Fruit fly (Drosophila melanogaster) whole organism: ENCODE data around the gene Bub1.

Experiments
- CG8478 ChIP-seq: fragments of >200 bp; optimal IDR thresholded peaks from 2 replicates; lab custom pipeline; 2018; ENCODE audit warnings: inconsistent platforms
- Dll ChIP-seq: fragments of >200 bp; optimal IDR thresholded peaks from 2 replicates; lab custom pipeline; 2017
- EcR ChIP-seq, 2 experiments: fragments of >200 bp; optimal IDR thresholded peaks; 2 replicates each; lab custom pipeline; 2017; ENCODE audit warnings: missing biosample characterization in 2 of 2, missing genetic modification characterization in 2 of 2, missing genetic modification reagents in 2 of 2
- pan ChIP-seq: fragments of >200 bp; optimal IDR thresholded peaks from 2 replicates; lab custom pipeline; 2017
- psq ChIP-seq: fragments of >200 bp; optimal IDR thresholded peaks from 2 replicates; lab custom pipeline; 2017
- usp ChIP-seq: fragments of >200 bp; optimal IDR thresholded peaks from 2 replicates; lab custom pipeline; 2017; ENCODE audit warnings: missing biosample characterization, missing genetic modification characterization, mixed read lengths

The Bub1 gene

dm6 chr2L:5278309-5279130 lies at the start of gene Bub1, which contains the start of gene Nin:
TSS of gene Bub1 (plus strand) at chr2L:5278865.
TSS of gene Nin (minus strand) at chr2L:5278548.
- TF ChIP-seq CG8478 (lab: Kevin White, UChicago) (no peak), usp (no peak), EcR (GFP tag; optimal IDR thresholded peaks at IDR 0.05; lab: Kevin White, UChicago) (no peak), Dll (no peak), psq (lab: Kevin White, UChicago) (no peak), pan (lab: Kevin White, UChicago) (no peak)

- TF ChIP-seq Dll (no peak), EcR (GFP tag; optimal IDR thresholded peaks at IDR 0.05; lab: Kevin White, UChicago) (no peak), psq (lab: Kevin White, UChicago) (no peak), pan (lab: Kevin White, UChicago) (no peak), CG8478 (lab: Kevin White, UChicago) (no peak), usp (no peak)
Measured at dm6 chr2L:5229239-5229638, 49.4 kb upstream of the Bub1 start.

- no peak for TF ChIP-seq EcR (GFP tag; optimal IDR thresholded peaks at IDR 0.05; lab: Kevin White, UChicago)
- no peak for TF ChIP-seq pan (lab: Kevin White, UChicago)
Measured at dm6 chr2L:5229735-5230347, 48.8 kb upstream of the Bub1 start.

dm6 chr2L:5230772-5231171 lies 47.9 kb upstream of the Bub1 start:
- TF ChIP-seq Dll (no peak), CG8478 (lab: Kevin White, UChicago) (no peak), psq (lab: Kevin White, UChicago) (no peak)

- TF ChIP-seq pan (lab: Kevin White, UChicago): no peak
Measured at dm6 chr2L:5231437-5231836, 47.2 kb upstream of the Bub1 start.

dm6 chr2L:5232175-5232574 lies 46.5 kb upstream of the Bub1 start:
- TF ChIP-seq Dll: no peak
- no peak for TF ChIP-seq EcR (GFP tag; optimal IDR thresholded peaks at IDR 0.05; lab: Kevin White, UChicago)
- TF ChIP-seq usp: no peak
- no peak for TF ChIP-seq pan (lab: Kevin White, UChicago)
- no peak for TF ChIP-seq CG8478 (lab: Kevin White, UChicago)
- no peak for TF ChIP-seq psq (lab: Kevin White, UChicago)

dm6 chr2L:5232967-5233909 lies 45.4 kb upstream of the Bub1 start:
- no peak for TF ChIP-seq Dll
- TF ChIP-seq EcR (GFP tag; optimal IDR thresholded peaks at IDR 0.05; lab: Kevin White, UChicago): no peak
- TF ChIP-seq usp: no peak
- no peak for TF ChIP-seq CG8478 (lab: Kevin White, UChicago)
- TF ChIP-seq psq (lab: Kevin White, UChicago): no peak
- TF ChIP-seq pan (lab: Kevin White, UChicago): no peak

- TF ChIP-seq Dll: no peak
- TF ChIP-seq EcR (GFP tag; optimal IDR thresholded peaks at IDR 0.05; lab: Kevin White, UChicago): no peak
Measured at dm6 chr2L:5234714-5235298, 43.9 kb upstream of the Bub1 start.

dm6 chr2L:5236346-5236809 lies 42.3 kb upstream of the Bub1 start:
- no peak for TF ChIP-seq CG8478 (lab: Kevin White, UChicago)
- no peak for TF ChIP-seq Dll
- no peak for TF ChIP-seq usp
- TF ChIP-seq psq (lab: Kevin White, UChicago): no peak
- no peak for TF ChIP-seq pan (lab: Kevin White, UChicago)
- no peak for TF ChIP-seq EcR (GFP tag; optimal IDR thresholded peaks at IDR 0.05; lab: Kevin White, UChicago)

dm6 chr2L:5237175-5237753 lies 41.4 kb upstream of the Bub1 start:
- peak; percentile 99 for TF ChIP-seq Dll
- TF ChIP-seq psq (lab: Kevin White, UChicago): no peak
- TF ChIP-seq pan (lab: Kevin White, UChicago): no peak

- no peak for TF ChIP-seq Dll
Measured at dm6 chr2L:5237899-5238566, 40.6 kb upstream of the Bub1 start.
